Fruit fly (Drosophila melanogaster) whole organism, embryonic: ENCODE measurements around the gene CG4594.

Experiments used
- B-H1 ChIP-seq: fragments of 200-800 bp; sonication (Bioruptor generic); IDR thresholded peaks from 3 replicates; pipeline ENCODE4 v1.3.6; 2022; ENCODE audit warnings: missing biosample characterization, missing genetic modification characterization
- BtbVII ChIP-seq: fragments of 200-800 bp; sonication (Bioruptor generic); optimal IDR thresholded peaks from 3 replicates; lab custom pipeline; 2017; ENCODE audit warnings: missing biosample characterization, mild to moderate bottlenecking, missing genetic modification characterization
- CG10462 ChIP-seq: fragments of 200-800 bp; sonication (Bioruptor generic); optimal IDR thresholded peaks from 2 replicates; lab custom pipeline; 2016; ENCODE audit warnings: missing biosample characterization, missing genetic modification characterization
- CG10543 ChIP-seq: fragments of 200-800 bp; sonication (Bioruptor generic); optimal IDR thresholded peaks from 3 replicates; lab custom pipeline; 2017; ENCODE audit warnings: missing biosample characterization, mild to moderate bottlenecking, missing genetic modification characterization, moderate library complexity
- CG10654 ChIP-seq: fragments of 200-800 bp; sonication (Bioruptor generic); optimal IDR thresholded peaks from 2 replicates; lab custom pipeline; 2016; ENCODE audit warnings: missing biosample characterization, missing genetic modification characterization
- CG13894 ChIP-seq: fragments of 200-800 bp; sonication (Bioruptor generic); optimal IDR thresholded peaks from 3 replicates; lab custom pipeline; 2018; ENCODE audit warnings: missing biosample characterization, mild to moderate bottlenecking, missing genetic modification characterization, moderate library complexity
- CG17359 ChIP-seq: fragments of 200-800 bp; sonication (Bioruptor generic); optimal IDR thresholded peaks from 3 replicates; lab custom pipeline; 2018; ENCODE audit warnings: missing biosample characterization, mild to moderate bottlenecking, missing genetic modification characterization, moderate library complexity
- CG17385 ChIP-seq: fragments of 200-800 bp; sonication (Bioruptor generic); optimal IDR thresholded peaks from 3 replicates; lab custom pipeline; 2018; ENCODE audit warnings: missing biosample characterization, mild to moderate bottlenecking, missing genetic modification characterization
- CG17568 ChIP-seq: fragments of 200-800 bp; sonication (Bioruptor generic); optimal IDR thresholded peaks from 2 replicates; lab custom pipeline; 2018; ENCODE audit warnings: missing biosample characterization, mild to moderate bottlenecking, missing genetic modification characterization, moderate library complexity
- CG2678 ChIP-seq: fragments of 200-800 bp; sonication (Bioruptor generic); optimal IDR thresholded peaks from 3 replicates; lab custom pipeline; 2019; ENCODE audit warnings: missing biosample characterization, mild to moderate bottlenecking, missing genetic modification characterization, moderate library complexity
- CG3163 ChIP-seq: fragments of 200-800 bp; sonication (Bioruptor generic); optimal IDR thresholded peaks from 3 replicates; lab custom pipeline; 2016; ENCODE audit warnings: missing biosample characterization, missing genetic modification characterization
- CG4360 ChIP-seq: fragments of 200-800 bp; sonication (Bioruptor generic); IDR thresholded peaks from 2 replicates; pipeline ENCODE4 v1.3.6; 2022; ENCODE audit warnings: missing biosample characterization, missing genetic modification characterization
- CG8290 ChIP-seq, 3 experiments: fragments of 200-800 bp; sonication (Bioruptor generic); optimal IDR thresholded peaks; 2 replicates each; lab custom pipeline; 2016 to 2019; ENCODE audit warnings: missing biosample characterization in 3 of 3, missing genetic modification characterization in 3 of 3, mild to moderate bottlenecking in 2 of 3, moderate library complexity in 1 of 3
- CG8388 ChIP-seq: fragments of 200-800 bp; sonication (Bioruptor generic); optimal IDR thresholded peaks from 2 replicates; lab custom pipeline; 2019; ENCODE audit warnings: missing biosample characterization, mild to moderate bottlenecking, missing genetic modification characterization, moderate library complexity
- CG8765 ChIP-seq: fragments of 200-800 bp; sonication (Bioruptor generic); IDR thresholded peaks from 2 replicates; pipeline ENCODE4 v1.3.6; 2022; ENCODE audit warnings: missing biosample characterization, missing genetic modification characterization
- CG9932 ChIP-seq: fragments of 200-800 bp; sonication (Bioruptor generic); IDR thresholded peaks from 2 replicates; pipeline ENCODE4 v1.3.6; 2022; ENCODE audit warnings: missing biosample characterization, missing genetic modification characterization
- D19A ChIP-seq: fragments of 200-800 bp; optimal IDR thresholded peaks from 3 replicates; lab custom pipeline; 2019; ENCODE audit warnings: missing biosample characterization, mild to moderate bottlenecking, missing genetic modification characterization, moderate library complexity
- Dbx ChIP-seq: fragments of 200-800 bp; sonication (Bioruptor generic); IDR thresholded peaks from 3 replicates; pipeline ENCODE4 v1.3.6; 2022; ENCODE audit warnings: missing biosample characterization, missing genetic modification characterization
- Dip3 ChIP-seq: fragments of 200-800 bp; sonication (Bioruptor generic); optimal IDR thresholded peaks from 3 replicates; lab custom pipeline; 2016; ENCODE audit warnings: missing biosample characterization, missing genetic modification characterization
- E2f2 ChIP-seq: fragments of 200-800 bp; sonication (Bioruptor generic); IDR thresholded peaks from 2 replicates; pipeline ENCODE4 v1.3.6; 2022; ENCODE audit warnings: missing biosample characterization, missing genetic modification characterization
- Eip74EF ChIP-seq, 2 experiments: fragments of 200-800 bp in 1 of 2; fragments of >200 bp in 1 of 2; sonication (Bioruptor generic) in 1 of 2; optimal IDR thresholded peaks; 2 replicates each; lab custom pipeline; 2017 to 2019; ENCODE audit warnings: missing biosample characterization in 2 of 2, missing genetic modification characterization in 2 of 2, mild to moderate bottlenecking in 1 of 2, moderate library complexity in 1 of 2
- Elba2 ChIP-seq: fragments of 200-800 bp; sonication (Bioruptor generic); optimal IDR thresholded peaks from 3 replicates; lab custom pipeline; 2016; ENCODE audit warnings: missing biosample characterization, missing genetic modification characterization
- Lpt ChIP-seq: fragments of >200 bp; optimal IDR thresholded peaks from 2 replicates; lab custom pipeline; 2018; ENCODE audit warnings: missing biosample characterization, missing genetic modification characterization
- MBD-R2 ChIP-seq: fragments of 200-800 bp; sonication (Bioruptor generic); IDR thresholded peaks from 2 replicates; pipeline ENCODE4 v1.3.6; 2022; ENCODE audit warnings: missing biosample characterization, missing genetic modification characterization
- NC2α ChIP-seq: fragments of 200-800 bp; sonication (Bioruptor generic); optimal IDR thresholded peaks from 2 replicates; lab custom pipeline; 2016; ENCODE audit warnings: missing biosample characterization, missing genetic modification characterization
- NK7.1 ChIP-seq: fragments of 200-800 bp; sonication (Bioruptor generic); optimal IDR thresholded peaks from 3 replicates; lab custom pipeline; 2016; ENCODE audit warnings: missing biosample characterization, missing genetic modification characterization
- Nf-YC ChIP-seq: fragments of 200-800 bp; optimal IDR thresholded peaks from 3 replicates; lab custom pipeline; 2019; ENCODE audit warnings: missing biosample characterization, mild to moderate bottlenecking, missing genetic modification characterization, moderate library complexity
- NfI ChIP-seq: fragments of 200-800 bp; sonication (Bioruptor generic); optimal IDR thresholded peaks from 3 replicates; lab custom pipeline; 2018; ENCODE audit warnings: missing biosample characterization, mild to moderate bottlenecking, missing genetic modification characterization, moderate library complexity
- Poxn ChIP-seq: fragments of 200-800 bp; sonication (Bioruptor generic); IDR thresholded peaks from 2 replicates; pipeline ENCODE4 v1.3.6; 2022; ENCODE audit warnings: missing biosample characterization, missing genetic modification characterization
- Six4 ChIP-seq: fragments of 200-800 bp; sonication (Bioruptor generic); optimal IDR thresholded peaks from 2 replicates; lab custom pipeline; 2016; ENCODE audit warnings: missing biosample characterization, missing genetic modification characterization
- bcd ChIP-seq: fragments of 200-800 bp; sonication (Bioruptor generic); optimal IDR thresholded peaks from 2 replicates; lab custom pipeline; 2017; ENCODE audit warnings: missing biosample characterization, mild to moderate bottlenecking, missing genetic modification characterization
- br ChIP-seq: fragments of >200 bp; optimal IDR thresholded peaks from 2 replicates; lab custom pipeline; 2017
- chinmo ChIP-seq: fragments of 200-800 bp; sonication (Bioruptor generic); IDR thresholded peaks from 4 replicates; pipeline ENCODE4 v1.3.6; 2022; ENCODE audit warnings: missing biosample characterization, missing genetic modification characterization; ENCODE audit not compliant: partially characterized antibody
- cwo ChIP-seq: fragments of 200-800 bp; sonication (Bioruptor generic); optimal IDR thresholded peaks from 3 replicates; lab custom pipeline; 2017; ENCODE audit warnings: missing biosample characterization, missing genetic modification characterization, mild to moderate bottlenecking, moderate library complexity, missing genetic modification reagents
- dan ChIP-seq: fragments of 200-800 bp; sonication (Bioruptor generic); IDR thresholded peaks from 2 replicates; pipeline ENCODE4 v1.3.6; 2022; ENCODE audit warnings: missing biosample characterization, missing genetic modification characterization
- fru ChIP-seq: fragments of >200 bp; optimal IDR thresholded peaks from 2 replicates; lab custom pipeline; 2017
- gce ChIP-seq: fragments of 200-800 bp; sonication (Bioruptor generic); IDR thresholded peaks from 3 replicates; pipeline ENCODE4 v1.3.6; 2022; ENCODE audit warnings: missing biosample characterization, missing genetic modification characterization
- gt ChIP-seq: fragments of 200-800 bp; sonication (Bioruptor generic); IDR thresholded peaks from 2 replicates; pipeline ENCODE4 v1.3.6; 2022; ENCODE audit warnings: missing biosample characterization, missing genetic modification characterization
- hbn ChIP-seq: fragments of 200-800 bp; sonication (Bioruptor generic); IDR thresholded peaks from 2 replicates; pipeline ENCODE4 v1.3.6; 2022; ENCODE audit warnings: missing biosample characterization, missing genetic modification characterization; ENCODE audit not compliant: partially characterized antibody
- klu ChIP-seq: fragments of 200-800 bp; sonication (Bioruptor generic); IDR thresholded peaks from 2 replicates; pipeline ENCODE4 v1.3.6; 2022; ENCODE audit warnings: missing biosample characterization, missing genetic modification characterization
- lilli ChIP-seq: fragments of 200-800 bp; sonication (Bioruptor generic); optimal IDR thresholded peaks from 3 replicates; lab custom pipeline; 2016; ENCODE audit warnings: missing biosample characterization, missing genetic modification characterization
- mirr ChIP-seq: fragments of 200-800 bp; sonication (Bioruptor generic); optimal IDR thresholded peaks from 3 replicates; lab custom pipeline; 2018; ENCODE audit warnings: missing biosample characterization, mild to moderate bottlenecking, missing genetic modification characterization
- pnt ChIP-seq: fragments of 200-800 bp; sonication (Bioruptor generic); optimal IDR thresholded peaks from 3 replicates; lab custom pipeline; 2016; ENCODE audit warnings: missing biosample characterization, missing genetic modification characterization
- row ChIP-seq: fragments of 200-800 bp; sonication (Bioruptor generic); IDR thresholded peaks from 3 replicates; pipeline ENCODE4 v1.3.6; 2022; ENCODE audit warnings: missing biosample characterization, missing genetic modification characterization
- sima ChIP-seq: fragments of 200-800 bp; sonication (Bioruptor generic); optimal IDR thresholded peaks from 2 replicates; lab custom pipeline; 2016; ENCODE audit warnings: missing biosample characterization, missing genetic modification characterization
- slbo ChIP-seq: fragments of 200-800 bp; sonication (Bioruptor generic); IDR thresholded peaks from 2 replicates; pipeline ENCODE4 v1.3.6; 2022; ENCODE audit warnings: missing biosample characterization, missing genetic modification characterization
- tgo ChIP-seq: fragments of 200-800 bp; sonication (Bioruptor generic); IDR thresholded peaks from 3 replicates; pipeline ENCODE4 v1.3.6; 2022; ENCODE audit warnings: missing biosample characterization, missing genetic modification characterization
- unpg ChIP-seq: fragments of 200-800 bp; sonication (Bioruptor generic); optimal IDR thresholded peaks from 3 replicates; lab custom pipeline; 2018; ENCODE audit warnings: missing biosample characterization, mild to moderate bottlenecking, missing genetic modification characterization, moderate library complexity
- usp ChIP-seq: fragments of >200 bp; optimal IDR thresholded peaks from 2 replicates; lab custom pipeline; 2017; ENCODE audit warnings: missing biosample characterization, missing genetic modification characterization

Gene CG4594

dm6 chr2L:9966983-9967737 lies 47.2 kb downstream of the CG4594 start, which contains the start of the genes Dref and RpL13:
Gene Dref (minus strand): TSS chr2L:9967229.
Gene RpL13 (plus strand): TSS chr2L:9967313.
- TF ChIP-seq dan (GFP tag; lab: Robert Waterston, UW) (no peak), Dbx (GFP tag; lab: Robert Waterston, UW) (peak; percentile 77), NC2α (GFP tag; lab: Kevin White, UChicago) (peak; percentile 81), CG17568 (GFP tag; lab: Kevin White, UChicago) (no peak), B-H1 (GFP tag; lab: Robert Waterston, UW) (peak; percentile 39; the same call in 2 of the 3 replicates), BtbVII (GFP tag; lab: Kevin White, UChicago) (peak; percentile 94), Six4 (GFP tag; lab: Kevin White, UChicago) (peak; percentile 62), CG10654 (GFP tag; lab: Kevin White, UChicago) (peak; percentile 79), tgo (GFP tag; lab: Robert Waterston, UW) (peak; percentile 72), Eip74EF (GFP tag; optimal IDR thresholded peaks at IDR 0.05; lab: Kevin White, UChicago) (peak in 1 of 2 experiments; percentile 84), MBD-R2 (GFP tag; lab: Robert Waterston, UW) (peak; percentile 69), CG10543 (GFP tag; lab: Kevin White, UChicago) (peak; percentile 98), CG13894 (tag; lab: Kevin White, UChicago) (peak; percentile 85), Dip3 (peak; percentile 80), usp (GFP tag; lab: Kevin White, UChicago) (no peak), fru (lab: Kevin White, UChicago) (no peak), CG8765 (peak; percentile 61; the same call in 1 of the 2 replicates), Elba2 (GFP tag; lab: Kevin White, UChicago) (no peak), gt (GFP tag; lab: Robert Waterston, UW) (0 out of 2 replicates have a peak, but pooled peaks have one; percentile 16), CG17359 (tag; lab: Kevin White, UChicago) (peak; percentile 85), CG8388 (GFP tag; lab: Kevin White, UChicago) (peak; percentile 76), row (GFP tag; lab: Robert Waterston, UW) (peak; percentile 81), Nf-YC (tag; lab: Kevin White, UChicago) (peak; percentile 83), slbo (GFP tag; lab: Robert Waterston, UW) (peak; percentile 77), unpg (peak; percentile 82), CG2678 (tag; lab: Kevin White, UChicago) (peak; percentile 86), NfI (GFP tag; lab: Kevin White, UChicago) (peak; percentile 94), NK7.1 (GFP tag; lab: Kevin White, UChicago) (peak; percentile 92), lilli (GFP tag; lab: Kevin White, UChicago) (peak; percentile 87), klu (GFP tag; lab: Robert Waterston, UW) (peak; percentile 41; the same call in 1 of the 2 replicates), gce (peak; percentile 90), hbn (GFP tag; lab: Robert Waterston, UW) (peak; percentile 67), cwo (GFP tag; lab: Kevin White, UChicago) (peak; percentile 81), D19A (tag; lab: Kevin White, UChicago) (peak; percentile 62), chinmo (GFP tag; lab: Robert Waterston, UW) (0 out of 4 replicates have a peak, but pooled peaks have one; percentile 22), E2f2 (GFP tag; lab: Robert Waterston, UW) (peak; percentile 84), br (no peak), sima (GFP tag; lab: Kevin White, UChicago) (peak; percentile 65), Poxn (GFP tag; lab: Robert Waterston, UW) (peak; percentile 57; the same call in 1 of the 2 replicates), CG3163 (peak; percentile 70), Lpt (GFP tag; lab: Kevin White, UChicago) (no peak), CG4360 (GFP tag; lab: Robert Waterston, UW) (0 out of 2 replicates have a peak, but pooled peaks have one; percentile 28), CG9932 (GFP tag; lab: Robert Waterston, UW) (peak; percentile 73), mirr (GFP tag; lab: Kevin White, UChicago) (peak; percentile 98), CG17385 (GFP tag; lab: Kevin White, UChicago) (peak; percentile 92), pnt (GFP tag; lab: Kevin White, UChicago) (peak; percentile 51), CG10462 (GFP tag; lab: Kevin White, UChicago) (peak; percentile 67), bcd (GFP tag; lab: Kevin White, UChicago) (peak; percentile 91), CG8290 (GFP tag; optimal IDR thresholded peaks at IDR 0.05; lab: Kevin White, UChicago) (peak; percentile 67), CG8290 (tag; optimal IDR thresholded peaks at IDR 0.05; lab: Kevin White, UChicago) (peak; percentile 87 to 92)
